Worm (Caenorhabditis elegans) whole organism, mixed stage, embryonic: ENCODE measurements around the gene F25G6.8.

Experiments used
- elt-3 ChIP-seq: fragments of 150-350 bp; optimal IDR thresholded peaks from 2 replicates; lab custom pipeline; 2014; ENCODE audit warnings: missing biosample characterization, missing genetic modification characterization
- flh-1 ChIP-seq: fragments of 200-800 bp; sonication (Bioruptor generic); optimal IDR thresholded peaks from 2 replicates; lab custom pipeline; 2018; ENCODE audit warnings: mild to moderate bottlenecking, missing genetic modification characterization, moderate library complexity, missing compliant biosample characterization
- lin-13 ChIP-seq: fragments of 150-350 bp; optimal IDR thresholded peaks from 2 replicates; lab custom pipeline; 2014; ENCODE audit warnings: missing biosample characterization, missing genetic modification characterization
- nhr-237 ChIP-seq: fragments of 150-350 bp; optimal IDR thresholded peaks from 2 replicates; lab custom pipeline; 2014; ENCODE audit warnings: missing biosample characterization, missing genetic modification characterization
- nhr-28 ChIP-seq: fragments of 150-350 bp; optimal IDR thresholded peaks from 2 replicates; lab custom pipeline; 2014; ENCODE audit warnings: missing biosample characterization, missing genetic modification characterization
- nhr-76 ChIP-seq: sonication (generic microtip); optimal IDR thresholded peaks from 2 replicates; lab custom pipeline; 2017; ENCODE audit warnings: missing biosample characterization, missing genetic modification characterization
- unc-62 ChIP-seq: fragments of 150-350 bp; optimal IDR thresholded peaks from 2 replicates; lab custom pipeline; 2014; ENCODE audit warnings: missing biosample characterization, missing genetic modification reagents, missing genetic modification characterization

DNA sequence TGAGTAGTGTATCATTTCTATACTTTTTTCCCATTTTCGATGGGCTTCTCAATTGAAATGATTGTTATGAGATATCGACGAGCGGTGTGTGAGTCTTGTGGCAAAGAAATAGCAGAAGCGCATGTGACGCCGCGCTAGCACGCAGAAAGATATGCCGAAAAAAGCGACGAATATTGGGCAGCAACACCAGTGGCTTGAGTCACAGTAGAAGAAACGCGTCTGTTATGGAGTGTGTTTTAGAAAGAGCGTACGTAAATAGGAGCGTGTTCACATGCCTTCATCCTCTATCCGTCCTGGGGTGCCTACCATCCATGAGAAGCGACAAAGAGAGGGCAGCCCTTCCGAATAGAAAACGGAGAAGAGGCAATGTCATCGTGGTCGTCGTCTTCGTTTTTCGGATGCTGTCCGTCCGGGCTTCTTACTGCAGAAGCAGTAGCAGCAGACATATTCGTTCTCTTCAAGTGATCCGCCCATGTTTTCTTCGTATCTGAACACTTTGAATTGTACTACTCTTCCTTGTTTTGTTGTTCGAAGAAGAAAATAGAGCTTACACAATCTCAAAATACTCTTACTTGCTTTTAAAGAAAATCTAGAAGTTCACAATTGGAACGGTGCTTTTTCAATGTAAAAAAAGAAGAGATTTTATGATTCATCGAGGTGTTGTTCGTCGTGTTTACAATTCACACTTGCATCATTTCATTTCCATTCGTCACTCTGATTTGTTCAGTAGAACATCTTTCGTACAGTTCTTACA lies 45.0 kb upstream of the F25G6.8 start:
- TF ChIP-seq flh-1 (GFP tag; lab: Kevin White, UChicago) (no peak), lin-13 (no peak), nhr-237 (tag; lab: Kevin White, UChicago) (no peak), nhr-28 (tag; lab: Kevin White, UChicago) (no peak), nhr-76 (tag; lab: Kevin White, UChicago) (no peak), unc-62 (GFP tag; lab: Kevin White, UChicago) (no peak), elt-3 (tag; lab: Kevin White, UChicago) (no peak)
